Worm (Caenorhabditis elegans) whole organism, L3 larva: Measurements from ENCODE around the gene npr-35.

Experiments used
- R02D3.7 ChIP-seq: fragments of 150-350 bp; optimal IDR thresholded peaks from 2 replicates; lab custom pipeline; 2014; ENCODE audit warnings: missing biosample characterization, missing genetic modification characterization
- aly-2 ChIP-seq: fragments of 150-350 bp; optimal IDR thresholded peaks from 2 replicates; lab custom pipeline; 2014; ENCODE audit warnings: missing biosample characterization, missing genetic modification characterization
- ceh-16 ChIP-seq: sonication (generic microtip); optimal IDR thresholded peaks from 2 replicates; lab custom pipeline; 2017; ENCODE audit warnings: missing biosample characterization, missing genetic modification characterization
- ceh-28 ChIP-seq: fragments of 150-350 bp; optimal IDR thresholded peaks from 2 replicates; lab custom pipeline; 2014; ENCODE audit warnings: missing biosample characterization, missing genetic modification reagents, missing genetic modification characterization
- ceh-82 ChIP-seq: fragments of 150-350 bp; optimal IDR thresholded peaks from 2 replicates; lab custom pipeline; 2014; ENCODE audit warnings: missing biosample characterization, missing genetic modification characterization
- ceh-9 ChIP-seq: sonication (generic microtip); optimal IDR thresholded peaks from 2 replicates; lab custom pipeline; 2018; ENCODE audit warnings: missing biosample characterization, missing genetic modification characterization
- daf-12 ChIP-seq: fragments of 150-350 bp; optimal IDR thresholded peaks from 2 replicates; lab custom pipeline; 2014; ENCODE audit warnings: missing biosample characterization, missing genetic modification reagents, missing genetic modification characterization
- elt-1 ChIP-seq: fragments of 150-350 bp; optimal IDR thresholded peaks from 2 replicates; lab custom pipeline; 2014; ENCODE audit warnings: missing biosample characterization, missing genetic modification characterization
- elt-2 ChIP-seq: sonication (generic microtip); optimal IDR thresholded peaks from 2 replicates; lab custom pipeline; 2016; ENCODE audit warnings: missing genetic modification reagents, mild to moderate bottlenecking, missing genetic modification characterization, missing compliant biosample characterization
- eor-1 ChIP-seq, 2 experiments: fragments of 150-350 bp; optimal IDR thresholded peaks; 2 replicates each; lab custom pipeline; 2014 to 2018; ENCODE audit warnings: missing biosample characterization in 2 of 2, missing genetic modification characterization in 2 of 2
- fos-1 ChIP-seq: fragments of 150-350 bp; optimal IDR thresholded peaks from 2 replicates; lab custom pipeline; 2014; ENCODE audit warnings: missing biosample characterization, missing genetic modification characterization
- lin-15B ChIP-seq: fragments of 150-350 bp; optimal IDR thresholded peaks from 2 replicates; lab custom pipeline; 2014; ENCODE audit warnings: missing biosample characterization, missing genetic modification characterization
- lin-39 ChIP-seq: fragments of 150-350 bp; optimal IDR thresholded peaks from 2 replicates; lab custom pipeline; 2018; ENCODE audit warnings: missing biosample characterization, missing genetic modification reagents, missing genetic modification characterization
- lsy-12 ChIP-seq: sonication (generic microtip); optimal IDR thresholded peaks from 2 replicates; lab custom pipeline; 2016; ENCODE audit warnings: mild to moderate bottlenecking, missing genetic modification characterization, missing compliant biosample characterization
- mdl-1 ChIP-seq: fragments of 150-350 bp; optimal IDR thresholded peaks from 2 replicates; lab custom pipeline; 2014; ENCODE audit warnings: missing biosample characterization, missing genetic modification characterization
- mml-1 ChIP-seq: fragments of 150-350 bp; sonication (generic microtip); optimal IDR thresholded peaks from 3 replicates; lab custom pipeline; 2014; ENCODE audit warnings: missing biosample characterization, missing genetic modification characterization
- nfya-1 ChIP-seq: sonication (generic microtip); optimal IDR thresholded peaks from 2 replicates; lab custom pipeline; 2017; ENCODE audit warnings: missing genetic modification characterization, mild to moderate bottlenecking, missing compliant biosample characterization, antibody characterized with exemption, moderate library complexity; ENCODE audit not compliant: insufficient read depth
- nhr-11 ChIP-seq: fragments of 150-350 bp; optimal IDR thresholded peaks from 2 replicates; lab custom pipeline; 2014; ENCODE audit warnings: missing biosample characterization, missing genetic modification characterization
- nhr-12 ChIP-seq: fragments of 150-350 bp; optimal IDR thresholded peaks from 2 replicates; lab custom pipeline; 2014; ENCODE audit warnings: missing biosample characterization, missing genetic modification characterization
- nhr-23 ChIP-seq: fragments of 150-350 bp; optimal IDR thresholded peaks from 2 replicates; lab custom pipeline; 2014; ENCODE audit warnings: missing biosample characterization, missing genetic modification reagents, missing genetic modification characterization
- nhr-237 ChIP-seq: fragments of 150-350 bp; optimal IDR thresholded peaks from 2 replicates; lab custom pipeline; 2014; ENCODE audit warnings: missing biosample characterization, missing genetic modification characterization
- nhr-28 ChIP-seq: fragments of 150-350 bp; optimal IDR thresholded peaks from 2 replicates; lab custom pipeline; 2014; ENCODE audit warnings: missing biosample characterization, missing genetic modification characterization
- nhr-76 ChIP-seq: fragments of 150-350 bp; sonication (generic microtip); optimal IDR thresholded peaks from 5 replicates; lab custom pipeline; 2014; ENCODE audit warnings: missing biosample characterization, missing genetic modification characterization
- nhr-77 ChIP-seq: fragments of 150-350 bp; optimal IDR thresholded peaks from 2 replicates; lab custom pipeline; 2014; ENCODE audit warnings: missing biosample characterization, missing genetic modification characterization
- pha-4 ChIP-seq: fragments of 150-350 bp; optimal IDR thresholded peaks from 2 replicates; lab custom pipeline; 2014; ENCODE audit warnings: missing biosample characterization, missing genetic modification reagents, missing genetic modification characterization
- pqm-1 ChIP-seq: fragments of 150-350 bp; optimal IDR thresholded peaks from 2 replicates; lab custom pipeline; 2017; ENCODE audit warnings: missing biosample characterization, missing genetic modification characterization, inconsistent platforms
- skn-1 ChIP-seq: fragments of 150-350 bp; optimal IDR thresholded peaks from 2 replicates; lab custom pipeline; 2014; ENCODE audit warnings: missing biosample characterization, missing genetic modification characterization
- snpc-4 ChIP-seq: fragments of 150-350 bp; optimal IDR thresholded peaks from 2 replicates; lab custom pipeline; 2014; ENCODE audit warnings: missing biosample characterization, missing genetic modification characterization
- tbx-2 ChIP-seq: sonication (generic microtip); optimal IDR thresholded peaks from 2 replicates; lab custom pipeline; 2016; ENCODE audit warnings: mild to moderate bottlenecking, missing genetic modification characterization, missing compliant biosample characterization
- unc-62 ChIP-seq: fragments of 150-350 bp; sonication (generic microtip); optimal IDR thresholded peaks from 4 replicates; lab custom pipeline; 2014; ENCODE audit warnings: missing biosample characterization, missing genetic modification reagents, missing genetic modification characterization
- zag-1 ChIP-seq: fragments of 150-350 bp; optimal IDR thresholded peaks from 2 replicates; lab custom pipeline; 2014; ENCODE audit warnings: missing biosample characterization, missing genetic modification characterization
- ztf-4 ChIP-seq: fragments of 150-350 bp; optimal IDR thresholded peaks from 2 replicates; lab custom pipeline; 2014; ENCODE audit warnings: missing biosample characterization, missing genetic modification characterization

Gene npr-35

DNA sequence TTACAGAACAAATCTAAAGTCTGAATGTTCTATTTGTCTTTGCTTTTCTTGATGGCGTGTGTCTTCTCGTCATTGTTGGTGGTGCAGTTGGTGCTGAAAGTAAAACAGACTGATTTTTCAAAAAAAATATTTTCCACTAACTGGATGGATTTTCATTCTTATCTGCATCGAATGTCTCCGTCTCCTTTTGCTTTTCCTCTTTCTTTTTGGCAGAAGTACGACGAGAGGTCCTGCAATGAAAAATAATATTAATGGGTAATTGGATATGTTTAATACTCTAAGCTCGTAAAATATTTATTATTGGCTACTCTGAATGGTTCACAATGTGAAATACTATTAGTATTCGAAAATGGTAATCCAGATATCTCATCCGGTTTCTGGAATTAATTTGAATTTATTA lies 16.5 kb downstream of the npr-35 start, which contains the start of gene del-7:
del-7 (plus strand) TSS at position 301 of the 400 bp plus-strand sequence.
- TF ChIP-seq nhr-76 (tag; lab: Kevin White, UChicago) (no peak), ceh-16 (tag; lab: Kevin White, UChicago) (no peak), eor-1 (tag; optimal IDR thresholded peaks at IDR 0.05; lab: Kevin White, UChicago) (no peak), nhr-28 (tag; lab: Kevin White, UChicago) (no peak), ceh-9 (tag; lab: Kevin White, UChicago) (no peak), fos-1 (tag; lab: Kevin White, UChicago) (no peak), lsy-12 (tag; lab: Kevin White, UChicago) (no peak), daf-12 (tag; lab: Kevin White, UChicago) (no peak), nfya-1 (tag; lab: Kevin White, UChicago) (no peak), nhr-11 (no peak), mml-1 (tag; lab: Kevin White, UChicago) (no peak), lin-15B (tag; lab: Kevin White, UChicago) (no peak), nhr-77 (tag; lab: Kevin White, UChicago) (no peak), nhr-237 (tag; lab: Kevin White, UChicago) (no peak), mdl-1 (no peak), R02D3.7 (no peak), nhr-12 (tag; lab: Kevin White, UChicago) (no peak), lin-39 (tag; lab: Kevin White, UChicago) (no peak)

DNA sequence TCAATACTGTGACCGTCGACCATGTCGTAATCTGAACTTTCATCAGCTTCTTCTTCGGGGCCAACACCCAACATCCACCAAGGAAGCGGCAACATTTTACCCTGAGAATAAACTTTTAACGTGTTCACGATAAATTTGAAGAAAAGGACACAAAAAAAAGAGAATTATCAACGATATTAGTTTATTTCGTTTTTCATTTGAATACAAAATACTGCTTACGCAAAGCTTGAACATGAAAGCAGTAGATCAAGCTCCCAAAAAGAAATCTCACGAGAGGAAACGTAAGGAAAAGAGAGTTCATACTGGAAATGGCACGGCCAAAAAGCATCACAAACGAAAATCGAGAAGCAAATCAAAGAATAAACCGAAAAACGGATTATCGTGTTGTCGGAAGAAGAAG lies 20.1 kb downstream of the npr-35 start, which contains the start of the genes C46A5.6 and C46A5.1:
C46A5.6 (minus strand) TSS at position 101 of the 400 bp plus-strand sequence.
C46A5.1 (plus strand) TSS at position 184 of the 400 bp plus-strand sequence.
- no peak for TF ChIP-seq nhr-77 (tag; lab: Kevin White, UChicago)
- TF ChIP-seq snpc-4 (tag; lab: Kevin White, UChicago) = no peak
- no peak for TF ChIP-seq pqm-1 (tag; lab: Kevin White, UChicago)
- no peak for TF ChIP-seq skn-1 (tag; lab: Kevin White, UChicago)
- TF ChIP-seq daf-12 (tag; lab: Kevin White, UChicago) = no peak
- no peak for TF ChIP-seq ceh-28 (tag; lab: Kevin White, UChicago)
- no peak for TF ChIP-seq R02D3.7
- TF ChIP-seq, all 47 proteins: peak for 0

- TF ChIP-seq snpc-4 (tag; lab: Kevin White, UChicago) (no peak), mdl-1 (no peak), ceh-9 (tag; lab: Kevin White, UChicago) (no peak), tbx-2 (tag; lab: Kevin White, UChicago) (no peak), elt-2 (tag; lab: Kevin White, UChicago) (no peak), elt-1 (tag; lab: Kevin White, UChicago) (no peak), zag-1 (tag; lab: Kevin White, UChicago) (no peak), nhr-12 (tag; lab: Kevin White, UChicago) (no peak)
Measured at ce11 chrIV:7764319-7764718, 20.7 kb downstream of the npr-35 start.

DNA sequence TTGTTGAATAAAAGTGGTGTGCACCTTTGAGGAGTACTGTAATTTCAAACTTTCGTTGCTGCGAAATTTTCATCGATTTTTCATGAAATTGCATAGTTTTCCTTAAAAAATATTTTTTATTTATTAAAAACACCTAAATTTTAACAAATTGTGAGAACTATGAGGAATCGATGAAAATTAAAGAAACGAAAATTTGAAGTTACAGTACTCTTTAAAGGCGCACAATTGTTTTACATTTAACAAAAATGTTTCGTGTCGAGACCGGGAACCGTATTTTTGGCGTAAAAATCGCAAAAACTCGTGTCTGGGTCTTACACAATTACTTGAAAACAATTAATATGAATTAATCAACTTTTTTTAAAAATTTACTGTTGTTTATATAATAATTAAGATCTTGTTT lies 26.5 kb downstream of the npr-35 start, which contains the start of gene rdl-1:
rdl-1 (minus strand) TSS at position 101 of the 400 bp plus-strand sequence.
- TF ChIP-seq nhr-77 (tag; lab: Kevin White, UChicago) = no peak
- TF ChIP-seq ceh-82 (tag; lab: Kevin White, UChicago) = no peak
- TF ChIP-seq, all 47 proteins: peak for 0

- TF ChIP-seq ceh-9 (tag; lab: Kevin White, UChicago) = no peak
- TF ChIP-seq nhr-12 (tag; lab: Kevin White, UChicago) = no peak
- TF ChIP-seq snpc-4 (tag; lab: Kevin White, UChicago) = peak; percentile 13
- TF ChIP-seq R02D3.7 = peak; percentile 5
- peak; percentile 75 for TF ChIP-seq lin-15B (tag; lab: Kevin White, UChicago)
- no peak for TF ChIP-seq pqm-1 (tag; lab: Kevin White, UChicago)
- TF ChIP-seq nhr-23 = peak; percentile 28
- TF ChIP-seq pha-4 (tag; lab: Kevin White, UChicago) = peak; percentile 72
- peak; percentile 3 for TF ChIP-seq elt-2 (tag; lab: Kevin White, UChicago)
- TF ChIP-seq daf-12 (tag; lab: Kevin White, UChicago) = no peak
- no peak for TF ChIP-seq unc-62
Measured at ce11 chrIV:7774206-7774605, 30.6 kb downstream of the npr-35 start, which contains the start of the genes hcf-1 and swd-2.2. TSS of gene hcf-1 (minus strand) at chrIV:7774275. TSS of gene swd-2.2 (plus strand) at chrIV:7774411.

ce11 chrIV:7775725-7776124 lies 32.1 kb downstream of the npr-35 start, which contains the start of gene swd-2.1:
TSS of gene swd-2.1 (plus strand) at chrIV:7776025.
- TF ChIP-seq mml-1 (tag; lab: Kevin White, UChicago) (no peak), zag-1 (tag; lab: Kevin White, UChicago) (no peak), aly-2 (no peak), snpc-4 (tag; lab: Kevin White, UChicago) (no peak), lsy-12 (tag; lab: Kevin White, UChicago) (no peak), ztf-4 (tag; lab: Kevin White, UChicago) (no peak), lin-39 (tag; lab: Kevin White, UChicago) (no peak)
